Fruit fly (Drosophila melanogaster) whole organism, embryonic: ENCODE measurements around the gene CG16775.

Experiments used
- Atf6 ChIP-seq: fragments of 200-800 bp; sonication (Bioruptor generic); IDR thresholded peaks from 2 replicates; pipeline ENCODE4 v1.3.6; 2022; ENCODE audit warnings: missing biosample characterization, missing genetic modification characterization
- Blimp-1 ChIP-seq: fragments of 200-800 bp; sonication (Bioruptor generic); optimal IDR thresholded peaks from 3 replicates; lab custom pipeline; 2018; ENCODE audit warnings: missing biosample characterization, missing genetic modification characterization, mild to moderate bottlenecking, moderate library complexity, missing genetic modification reagents
- CG10366 ChIP-seq: fragments of 200-800 bp; sonication (Bioruptor generic); IDR thresholded peaks from 2 replicates; pipeline ENCODE4 v1.3.6; 2022; ENCODE audit warnings: missing biosample characterization, missing genetic modification characterization
- CG11695 ChIP-seq: fragments of 200-800 bp; sonication (Bioruptor generic); IDR thresholded peaks from 3 replicates; pipeline ENCODE4 v1.3.6; 2022; ENCODE audit warnings: missing biosample characterization, missing genetic modification characterization
- CG15269 ChIP-seq: fragments of 200-800 bp; sonication (Bioruptor generic); optimal IDR thresholded peaks from 2 replicates; lab custom pipeline; 2018; ENCODE audit warnings: missing biosample characterization, mild to moderate bottlenecking, missing genetic modification characterization, moderate library complexity
- CG18764 ChIP-seq: fragments of 200-800 bp; sonication (Bioruptor generic); optimal IDR thresholded peaks from 3 replicates; lab custom pipeline; 2016; ENCODE audit warnings: missing biosample characterization, missing genetic modification characterization
- CG2199 ChIP-seq: fragments of 200-800 bp; sonication (Bioruptor generic); IDR thresholded peaks from 3 replicates; pipeline ENCODE4 v1.3.6; 2022; ENCODE audit warnings: missing biosample characterization, missing genetic modification characterization
- CG31224 ChIP-seq: fragments of 200-800 bp; sonication (Bioruptor generic); IDR thresholded peaks from 2 replicates; pipeline ENCODE4 v1.3.6; 2022; ENCODE audit warnings: missing biosample characterization, missing genetic modification characterization
- CG6765 ChIP-seq: fragments of 200-800 bp; sonication (Bioruptor generic); optimal IDR thresholded peaks from 3 replicates; lab custom pipeline; 2017; ENCODE audit warnings: missing biosample characterization, mild to moderate bottlenecking, missing genetic modification characterization
- CG6791 ChIP-seq: fragments of 200-800 bp; sonication (Bioruptor generic); IDR thresholded peaks from 3 replicates; pipeline ENCODE4 v1.3.6; 2022; ENCODE audit warnings: missing biosample characterization, missing genetic modification characterization; ENCODE audit not compliant: partially characterized antibody
- CG8290 ChIP-seq, 3 experiments: fragments of 200-800 bp; sonication (Bioruptor generic); optimal IDR thresholded peaks; 2 replicates each; lab custom pipeline; 2016 to 2019; ENCODE audit warnings: missing biosample characterization in 3 of 3, missing genetic modification characterization in 3 of 3, mild to moderate bottlenecking in 2 of 3, moderate library complexity in 1 of 3
- CG9215 ChIP-seq: fragments of 200-800 bp; sonication (Bioruptor generic); IDR thresholded peaks from 2 replicates; pipeline ENCODE4 v1.3.6; 2022; ENCODE audit warnings: missing biosample characterization, missing genetic modification characterization
- CkIIα-i1 ChIP-seq: fragments of 200-800 bp; sonication (Bioruptor generic); IDR thresholded peaks from 2 replicates; pipeline ENCODE4 v1.3.6; 2022; ENCODE audit warnings: missing biosample characterization, missing genetic modification characterization
- Dip3 ChIP-seq: fragments of 200-800 bp; sonication (Bioruptor generic); optimal IDR thresholded peaks from 3 replicates; lab custom pipeline; 2016; ENCODE audit warnings: missing biosample characterization, missing genetic modification characterization
- Ets65A ChIP-seq: fragments of 200-800 bp; sonication (Bioruptor generic); peaks from one replicate; lab custom pipeline; 2016; ENCODE audit warnings: missing biosample characterization, missing genetic modification characterization
- Fer3 ChIP-seq: fragments of 200-800 bp; sonication (Bioruptor generic); optimal IDR thresholded peaks from 2 replicates; lab custom pipeline; 2018; ENCODE audit warnings: missing biosample characterization, mild to moderate bottlenecking, missing genetic modification characterization, moderate library complexity
- H15 ChIP-seq: fragments of 200-800 bp; sonication (Bioruptor generic); IDR thresholded peaks from 3 replicates; pipeline ENCODE4 v1.3.6; 2022; ENCODE audit warnings: missing biosample characterization, missing genetic modification characterization
- Hr78 ChIP-seq, 2 experiments: fragments of 200-800 bp in 1 of 2; fragments of >200 bp in 1 of 2; sonication (Bioruptor generic) in 1 of 2; optimal IDR thresholded peaks; 2 replicates each; lab custom pipeline; 2017 to 2019; ENCODE audit warnings: missing biosample characterization in 2 of 2, missing genetic modification characterization in 2 of 2, mild to moderate bottlenecking in 1 of 2, moderate library complexity in 1 of 2
- Med ChIP-seq: fragments of 200-800 bp; sonication (Bioruptor generic); peaks from one replicate; lab custom pipeline; 2016; ENCODE audit warnings: missing biosample characterization, missing genetic modification characterization, mild to moderate bottlenecking, inconsistent platforms, moderate library complexity
- Mrtf ChIP-seq: fragments of 200-800 bp; sonication (Bioruptor generic); IDR thresholded peaks from 3 replicates; pipeline ENCODE4 v1.3.6; 2022; ENCODE audit warnings: missing biosample characterization, missing genetic modification characterization
- Pdp1 ChIP-seq, 2 experiments: fragments of 200-800 bp; sonication (Bioruptor generic); optimal IDR thresholded peaks; 3 replicates each; lab custom pipeline; 2016; ENCODE audit warnings: missing biosample characterization in 2 of 2, missing genetic modification characterization in 2 of 2, mild to moderate bottlenecking in 1 of 2, moderate library complexity in 1 of 2
- Rfx ChIP-seq: fragments of 200-800 bp; sonication (Bioruptor generic); IDR thresholded peaks from 2 replicates; pipeline ENCODE4 v1.3.6; 2022; ENCODE audit warnings: missing biosample characterization, missing genetic modification characterization
- Stat92E ChIP-seq, 3 experiments: fragments of >200 bp in 2 of 3; fragments of 200-800 bp in 1 of 3; sonication (Bioruptor generic) in 1 of 3; optimal IDR thresholded peaks; 2 replicates each; lab custom pipeline; 2017 to 2019; ENCODE audit warnings: missing biosample characterization in 3 of 3, missing genetic modification characterization in 3 of 3, mild to moderate bottlenecking in 1 of 3, moderate library complexity in 1 of 3
- dimm ChIP-seq: fragments of 200-800 bp; sonication (Bioruptor generic); IDR thresholded peaks from 2 replicates; pipeline ENCODE4 v1.3.6; 2022; ENCODE audit warnings: missing biosample characterization, missing genetic modification characterization
- emc ChIP-seq: fragments of 200-800 bp; sonication (Bioruptor generic); optimal IDR thresholded peaks from 2 replicates; lab custom pipeline; 2016; ENCODE audit warnings: missing biosample characterization, missing genetic modification characterization
- exex ChIP-seq: fragments of 200-800 bp; sonication (Bioruptor generic); optimal IDR thresholded peaks from 4 replicates; lab custom pipeline; 2018; ENCODE audit warnings: missing biosample characterization, mild to moderate bottlenecking, missing genetic modification characterization, moderate library complexity
- fd96Cb ChIP-seq: fragments of 200-800 bp; sonication (Bioruptor generic); optimal IDR thresholded peaks from 2 replicates; lab custom pipeline; 2018; ENCODE audit warnings: missing biosample characterization, mild to moderate bottlenecking, missing genetic modification characterization, moderate library complexity
- gcm ChIP-seq: fragments of 200-800 bp; sonication (Bioruptor generic); optimal IDR thresholded peaks from 2 replicates; lab custom pipeline; 2019; ENCODE audit warnings: missing biosample characterization, mild to moderate bottlenecking, missing genetic modification characterization, moderate library complexity
- kni ChIP-seq: fragments of 200-800 bp; sonication (Bioruptor generic); optimal IDR thresholded peaks from 3 replicates; lab custom pipeline; 2017; ENCODE audit warnings: mild to moderate bottlenecking, missing biosample characterization, missing genetic modification reagents, missing genetic modification characterization
- oc ChIP-seq: fragments of 200-800 bp; sonication (Bioruptor generic); optimal IDR thresholded peaks from 2 replicates; lab custom pipeline; 2018; ENCODE audit warnings: missing biosample characterization, mild to moderate bottlenecking, missing genetic modification characterization, moderate library complexity
- pho ChIP-seq: fragments of 200-800 bp; sonication (Bioruptor generic); optimal IDR thresholded peaks from 2 replicates; lab custom pipeline; 2016; ENCODE audit warnings: missing biosample characterization, missing genetic modification characterization
- seq ChIP-seq: fragments of 200-800 bp; sonication (Bioruptor generic); IDR thresholded peaks from 2 replicates; pipeline ENCODE4 v1.3.6; 2022; ENCODE audit warnings: missing biosample characterization, missing genetic modification characterization
- sob ChIP-seq: fragments of 200-800 bp; sonication (Bioruptor generic); IDR thresholded peaks from 2 replicates; pipeline ENCODE4 v1.3.6; 2022; ENCODE audit warnings: missing biosample characterization, missing genetic modification characterization
- stwl ChIP-seq: fragments of 200-800 bp; sonication (Bioruptor generic); optimal IDR thresholded peaks from 3 replicates; lab custom pipeline; 2018; ENCODE audit warnings: missing biosample characterization, mild to moderate bottlenecking, missing genetic modification characterization, moderate library complexity
- sug ChIP-seq: fragments of 200-800 bp; optimal IDR thresholded peaks from 2 replicates; lab custom pipeline; 2019; ENCODE audit warnings: missing biosample characterization, mild to moderate bottlenecking, missing genetic modification characterization, moderate library complexity
- usp ChIP-seq: fragments of >200 bp; optimal IDR thresholded peaks from 2 replicates; lab custom pipeline; 2017; ENCODE audit warnings: missing biosample characterization, missing genetic modification characterization
- vnd ChIP-seq: fragments of 200-800 bp; sonication (Bioruptor generic); IDR thresholded peaks from 3 replicates; pipeline ENCODE4 v1.3.6; 2022; ENCODE audit warnings: missing biosample characterization, missing genetic modification characterization; ENCODE audit not compliant: partially characterized antibody
- vvl ChIP-seq: fragments of 200-800 bp; sonication (Bioruptor generic); IDR thresholded peaks from 2 replicates; pipeline ENCODE4 v1.3.6; 2022; ENCODE audit warnings: missing biosample characterization, missing genetic modification characterization
- zf30C ChIP-seq: fragments of 200-800 bp; sonication (Bioruptor generic); optimal IDR thresholded peaks from 3 replicates; lab custom pipeline; 2018; ENCODE audit warnings: missing biosample characterization, mild to moderate bottlenecking, missing genetic modification characterization

Gene CG16775

DNA sequence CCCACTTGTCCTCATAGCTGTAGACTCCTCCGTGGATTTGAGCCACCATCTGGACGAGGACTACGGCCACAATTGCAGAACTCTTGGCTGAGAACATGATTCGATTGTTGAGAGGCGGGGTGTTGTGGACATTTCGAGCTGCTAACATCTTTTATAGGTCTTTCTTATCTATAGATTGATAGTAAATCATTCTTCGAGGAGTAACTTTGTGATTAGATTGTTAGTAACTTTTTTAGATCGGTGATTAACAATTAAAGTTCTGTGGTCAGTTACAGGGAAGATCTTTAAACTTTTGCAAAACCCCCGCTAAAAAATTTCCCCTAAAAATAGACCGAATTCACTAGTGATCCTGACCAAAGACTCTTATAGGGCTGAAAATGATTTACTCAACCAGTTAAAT is at the start of gene CG16775:
TSS of gene CG16775 (minus strand) at position 101 of the 400 bp plus-strand sequence.
- TF ChIP-seq Dip3 (GFP tag; lab: Kevin White, UChicago) (no peak), Ets65A (GFP tag; lab: Kevin White, UChicago) (peak; percentile 31), exex (tag; lab: Kevin White, UChicago) (peak; percentile 7)

DNA sequence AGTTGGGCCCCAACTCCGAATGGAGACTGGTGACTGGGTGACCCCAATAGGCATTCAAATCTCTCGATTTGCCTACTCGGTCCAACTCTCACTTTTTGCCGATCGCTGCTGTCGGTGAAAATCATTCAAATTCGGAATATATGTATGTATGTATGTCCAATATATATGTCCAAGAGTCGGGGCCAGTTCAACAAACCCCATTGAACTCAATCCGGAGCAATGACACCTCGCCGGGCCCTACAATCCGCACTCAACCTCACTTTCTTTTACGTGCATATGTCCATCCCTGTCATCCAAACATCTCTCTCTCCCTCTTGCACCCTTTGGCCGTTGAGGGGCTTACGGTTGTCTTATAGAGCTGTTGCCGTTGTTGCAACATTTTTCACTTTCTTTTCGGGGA is 48.6 kb upstream of the CG16775 start:
- TF ChIP-seq Blimp-1 (GFP tag; lab: Kevin White, UChicago) (peak; percentile 96), vvl (GFP tag; lab: Robert Waterston, UW) (peak; percentile 20; the same call in 1 of the 2 replicates), Mrtf (0 out of 3 replicates have a peak, but pooled peaks have one; percentile 17), sug (tag; lab: Kevin White, UChicago) (no peak), H15 (GFP tag; lab: Robert Waterston, UW) (no peak), oc (tag; lab: Kevin White, UChicago) (peak; percentile 75), kni (GFP tag; lab: Kevin White, UChicago) (peak; percentile 57), Fer3 (tag; lab: Kevin White, UChicago) (no peak), vnd (GFP tag; lab: Robert Waterston, UW) (0 out of 3 replicates have a peak, but pooled peaks have one; percentile 36), CG8290 (GFP tag; optimal IDR thresholded peaks at IDR 0.05; lab: Kevin White, UChicago) (no peak), CG8290 (tag; optimal IDR thresholded peaks at IDR 0.05; lab: Kevin White, UChicago) (no peak), Ets65A (GFP tag; lab: Kevin White, UChicago) (peak; percentile 62), CkIIα-i1 (GFP tag; lab: Robert Waterston, UW) (no peak)
- TF ChIP-seq, all 482 proteins: peak for 7

DNA sequence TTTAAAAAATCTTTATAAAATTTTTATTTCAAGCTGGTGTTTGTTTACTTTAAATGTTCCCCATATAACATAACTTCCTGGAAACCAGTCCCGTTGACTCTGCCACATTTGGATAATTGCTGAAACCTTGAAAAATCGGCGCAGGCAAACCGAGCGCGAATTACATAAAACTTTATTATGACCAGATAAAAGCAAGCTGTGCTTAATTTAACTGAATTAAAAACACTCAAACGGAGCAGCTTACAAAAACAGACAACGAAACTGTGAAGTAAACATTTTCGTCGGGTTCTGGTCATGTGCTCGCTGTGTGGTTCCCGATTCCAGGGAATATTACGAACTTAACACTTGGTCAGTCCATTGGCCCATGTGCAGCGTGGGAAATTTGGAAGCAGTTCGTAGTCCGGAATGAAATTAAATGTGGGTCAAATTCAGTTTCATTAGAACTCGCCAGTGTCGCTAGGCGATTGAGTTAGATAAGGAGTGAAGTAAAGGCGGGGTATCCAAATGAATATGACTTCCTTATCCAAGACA is 47.4 kb upstream of the CG16775 start:
- peak; percentile 22 for TF ChIP-seq CG15269 (tag; lab: Kevin White, UChicago)
- TF ChIP-seq Pdp1 (GFP tag; optimal IDR thresholded peaks at IDR 0.05; lab: Kevin White, UChicago), result peak in 1 of 2 experiments; percentile 10
- no peak for TF ChIP-seq emc (GFP tag; lab: Kevin White, UChicago)
- TF ChIP-seq CG6765 (GFP tag; lab: Kevin White, UChicago), result no peak
- TF ChIP-seq Atf6 (GFP tag; lab: Robert Waterston, UW), result no peak
- no peak for TF ChIP-seq CG9215 (GFP tag; lab: Robert Waterston, UW)
- no peak for TF ChIP-seq CG18764
- no peak for TF ChIP-seq CG10366
- TF ChIP-seq stwl (tag; lab: Kevin White, UChicago), result no peak
- TF ChIP-seq zf30C (GFP tag; lab: Kevin White, UChicago), result no peak
- TF ChIP-seq Blimp-1 (GFP tag; lab: Kevin White, UChicago), result peak; percentile 49
- no peak for TF ChIP-seq fd96Cb (tag; lab: Kevin White, UChicago)
- TF ChIP-seq Med (GFP tag; lab: Kevin White, UChicago), result peak; percentile 30
- 0 out of 3 replicates have a peak, but pooled peaks have one; percentile 32 for TF ChIP-seq CG6791 (GFP tag; lab: Robert Waterston, UW)
- no peak for TF ChIP-seq pho (GFP tag; lab: Kevin White, UChicago)
- TF ChIP-seq CG11695 (GFP tag; lab: Robert Waterston, UW), result no peak
- TF ChIP-seq CG31224, result no peak
- peak in 1 of 3 experiments; percentile 52 for TF ChIP-seq Stat92E (GFP tag; optimal IDR thresholded peaks at IDR 0.05; lab: Kevin White, UChicago)
- TF ChIP-seq, all 482 proteins: peak for 6

DNA sequence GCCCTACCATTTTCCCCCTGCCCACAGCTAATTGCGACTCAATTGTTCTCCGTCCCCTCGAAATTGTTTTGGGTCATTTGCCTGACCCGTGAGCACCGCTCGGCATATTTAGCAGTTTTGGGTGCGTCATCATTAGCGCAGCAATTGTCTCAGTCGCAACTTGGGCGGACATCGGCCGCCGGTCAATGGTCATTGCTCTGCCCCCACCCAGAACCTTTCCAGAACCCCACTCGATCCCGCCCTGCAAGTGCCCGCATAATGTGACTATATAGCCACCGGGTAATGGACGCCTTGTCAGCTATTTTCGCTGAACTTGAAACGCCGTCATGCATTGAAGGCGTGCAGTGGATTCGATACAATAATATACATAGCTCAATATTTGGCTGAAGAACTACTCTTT is 46.6 kb upstream of the CG16775 start:
- TF ChIP-seq Hr78 (GFP tag; optimal IDR thresholded peaks at IDR 0.05; lab: Kevin White, UChicago) (peak in 1 of 2 experiments; percentile 7), Ets65A (GFP tag; lab: Kevin White, UChicago) (peak; percentile 42), CG8290 (GFP tag; optimal IDR thresholded peaks at IDR 0.05; lab: Kevin White, UChicago) (no peak), CG8290 (tag; optimal IDR thresholded peaks at IDR 0.05; lab: Kevin White, UChicago) (peak in 1 of 2 experiments; percentile 46), sob (peak; percentile 33; the same call in 1 of the 2 replicates), CG2199 (no peak), dimm (no peak), gcm (GFP tag; lab: Kevin White, UChicago) (peak; percentile 69), Rfx (GFP tag; lab: Robert Waterston, UW) (0 out of 2 replicates have a peak, but pooled peaks have one; percentile 25), seq (GFP tag; lab: Robert Waterston, UW) (no peak), usp (GFP tag; lab: Kevin White, UChicago) (no peak)
- TF ChIP-seq, all 482 proteins: peak for 6
